Worm (Caenorhabditis elegans): ENCODE measurements around the gene str-18.

DNA sequence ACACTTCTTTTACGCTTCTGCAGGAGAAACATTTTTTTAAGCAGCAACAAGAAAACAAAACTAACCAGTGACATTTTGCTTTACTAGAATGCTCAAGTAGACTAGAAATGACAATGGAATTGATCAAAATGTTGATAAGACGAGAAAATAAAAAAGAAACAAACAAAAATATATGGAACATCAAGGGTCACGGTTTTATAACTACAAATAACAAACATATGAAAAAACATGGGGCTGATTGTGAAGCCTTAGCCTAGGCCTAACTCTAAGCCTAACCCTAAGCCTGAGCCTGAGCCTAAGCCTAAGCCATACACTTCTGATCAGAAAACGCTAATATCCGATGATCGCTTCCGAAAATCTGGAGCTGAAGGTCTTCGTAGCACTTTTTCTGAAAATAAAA is 11.3 kb downstream of the str-18 start, which contains the start of gene Y6E2A.10:
- TF ChIP-seq F13C5.2 (tag; optimal IDR thresholded peaks at IDR 0.05) = no peak
- no peak for TF ChIP-seq ama-1 (optimal IDR thresholded peaks at IDR 0.05)
- TF ChIP-seq flt-1 (GFP tag; IDR thresholded peaks at IDR 0.05) = no peak
- no peak for TF ChIP-seq sea-1 (GFP tag; conservative IDR thresholded peaks at IDR 0.05)
- no peak for TF ChIP-seq hmbx-1 (tag; optimal IDR thresholded peaks at IDR 0.05)
- no peak for TF ChIP-seq tbx-37 (GFP tag; conservative IDR thresholded peaks at IDR 0.05)
- TF ChIP-seq ceh-13 (GFP tag; optimal IDR thresholded peaks at IDR 0.05) = no peak
- no peak for TF ChIP-seq tra-4 (tag; optimal IDR thresholded peaks at IDR 0.05)
- no peak for TF ChIP-seq ets-7 (tag; optimal IDR thresholded peaks at IDR 0.05)
- TF ChIP-seq ceh-36 (tag; optimal IDR thresholded peaks at IDR 0.05) = no peak
- no peak for TF ChIP-seq scrt-1 (GFP tag; IDR thresholded peaks at IDR 0.05)
- no peak for TF ChIP-seq aly-1 (tag; optimal IDR thresholded peaks at IDR 0.05)
- TF ChIP-seq tbx-11 (GFP tag; IDR thresholded peaks at IDR 0.05) = no peak
- TF ChIP-seq hmg-4 (GFP tag; optimal IDR thresholded peaks at IDR 0.05) = no peak
